Worm (Caenorhabditis elegans) whole organism, young adult: ENCODE measurements around the gene T20D4.3.

Experiments used
- B0035.1 ChIP-seq: sonication (generic microtip); optimal IDR thresholded peaks from 2 replicates; lab custom pipeline; 2016; ENCODE audit warnings: missing genetic modification characterization, mild to moderate bottlenecking, missing compliant biosample characterization, missing genotype, missing genetic modification reagents
- B0261.1 ChIP-seq: sonication (generic microtip); optimal IDR thresholded peaks from 2 replicates; lab custom pipeline; 2016; ENCODE audit warnings: mild to moderate bottlenecking, missing genetic modification characterization, moderate library complexity, missing compliant biosample characterization
- C06A6.2 ChIP-seq: fragments of 200-800 bp; sonication (Bioruptor generic); conservative IDR thresholded peaks from 2 replicates; pipeline ENCODE4 v1.3.6; 2022; ENCODE audit warnings: missing genetic modification characterization, missing compliant biosample characterization
- F10E7.11 ChIP-seq: sonication (generic microtip); optimal IDR thresholded peaks from 2 replicates; lab custom pipeline; 2017; ENCODE audit warnings: mild to moderate bottlenecking, missing genetic modification characterization, moderate library complexity, missing compliant biosample characterization
- F22D6.2 ChIP-seq: sonication (generic microtip); optimal IDR thresholded peaks from 2 replicates; lab custom pipeline; 2016; ENCODE audit warnings: mild to moderate bottlenecking, missing genetic modification characterization, missing compliant biosample characterization
- F39B2.1 ChIP-seq: fragments of 200-800 bp; sonication (Bioruptor generic); IDR thresholded peaks from 2 replicates; pipeline ENCODE4 v1.3.6; 2022; ENCODE audit warnings: missing genetic modification reagents, missing genetic modification characterization, missing compliant biosample characterization
- K11D2.4 ChIP-seq: fragments of 200-800 bp; sonication (Bioruptor generic); IDR thresholded peaks from 2 replicates; pipeline ENCODE4 v1.3.6; 2022; ENCODE audit warnings: missing genetic modification reagents, missing genetic modification characterization, missing compliant biosample characterization
- T07F8.4 ChIP-seq: sonication (generic microtip); optimal IDR thresholded peaks from 2 replicates; lab custom pipeline; 2016; ENCODE audit warnings: mild to moderate bottlenecking, missing genetic modification characterization, moderate library complexity, missing compliant biosample characterization
- Y95B8A.8 ChIP-seq: fragments of 200-800 bp; sonication (Bioruptor generic); IDR thresholded peaks from 2 replicates; pipeline ENCODE4 v1.3.6; 2022; ENCODE audit warnings: missing genetic modification reagents, missing genetic modification characterization, missing compliant biosample characterization
- ZK185.1 ChIP-seq: sonication (generic microtip); optimal IDR thresholded peaks from 2 replicates; lab custom pipeline; 2016; ENCODE audit warnings: mild to moderate bottlenecking, missing genetic modification characterization, missing compliant biosample characterization; ENCODE audit not compliant: poor library complexity, severe bottlenecking
- akir-1 ChIP-seq: fragments of 200-800 bp; sonication (Bioruptor generic); optimal IDR thresholded peaks from 2 replicates; lab custom pipeline; 2018; ENCODE audit warnings: mild to moderate bottlenecking, missing genetic modification characterization, moderate library complexity, missing compliant biosample characterization
- attf-3 ChIP-seq: fragments of 200-800 bp; sonication (Bioruptor generic); conservative IDR thresholded peaks from 2 replicates; pipeline ENCODE4 v1.3.6; 2022; ENCODE audit warnings: missing genetic modification reagents, missing genetic modification characterization, missing compliant biosample characterization
- ccch-3 ChIP-seq: fragments of 200-800 bp; sonication (Bioruptor generic); optimal IDR thresholded peaks from 2 replicates; lab custom pipeline; 2018; ENCODE audit warnings: mild to moderate bottlenecking, missing genetic modification characterization, missing compliant biosample characterization
- ceh-100 ChIP-seq: fragments of 200-800 bp; sonication (Bioruptor generic); IDR thresholded peaks from 2 replicates; pipeline ENCODE4 v1.3.6; 2022; ENCODE audit warnings: missing genetic modification reagents, missing genetic modification characterization, missing compliant biosample characterization
- ceh-58 ChIP-seq: fragments of 200-800 bp; sonication (Bioruptor generic); IDR thresholded peaks from 2 replicates; pipeline ENCODE4 v1.3.6; 2022; ENCODE audit warnings: missing genetic modification characterization, missing compliant biosample characterization
- him-1 ChIP-seq: sonication (generic microtip); optimal IDR thresholded peaks from 2 replicates; lab custom pipeline; 2016; ENCODE audit warnings: missing genotype, missing genetic modification reagents, missing genetic modification characterization, missing compliant biosample characterization
- hlh-26 ChIP-seq: fragments of 200-800 bp; sonication (Bioruptor generic); conservative IDR thresholded peaks from 2 replicates; pipeline ENCODE4 v1.3.6; 2022; ENCODE audit warnings: missing genetic modification reagents, missing genetic modification characterization, missing compliant biosample characterization
- hrde-1 ChIP-seq: sonication (generic microtip); optimal IDR thresholded peaks from 2 replicates; lab custom pipeline; 2016; ENCODE audit warnings: missing genetic modification characterization, mild to moderate bottlenecking, missing compliant biosample characterization, moderate library complexity, missing genotype, missing genetic modification reagents, borderline replicate concordance
- lir-1 ChIP-seq: fragments of 200-800 bp; sonication (Bioruptor generic); conservative IDR thresholded peaks from 2 replicates; pipeline ENCODE4 v1.3.6; 2022; ENCODE audit warnings: missing genetic modification reagents, missing genetic modification characterization, missing compliant biosample characterization
- madf-3 ChIP-seq: fragments of 200-800 bp; sonication (Bioruptor generic); IDR thresholded peaks from 2 replicates; pipeline ENCODE4 v1.3.6; 2022; ENCODE audit warnings: missing genetic modification reagents, missing genetic modification characterization, missing compliant biosample characterization
- nfya-1 ChIP-seq: sonication (generic microtip); optimal IDR thresholded peaks from 2 replicates; lab custom pipeline; 2017; ENCODE audit warnings: antibody characterized with exemption, missing compliant biosample characterization, missing genetic modification characterization, borderline replicate concordance; ENCODE audit not compliant: insufficient read depth
- nfya-2 ChIP-seq: fragments of 200-800 bp; sonication (Bioruptor generic); IDR thresholded peaks from 2 replicates; pipeline ENCODE4 v1.3.6; 2022; ENCODE audit warnings: missing genetic modification reagents, missing genetic modification characterization, missing compliant biosample characterization
- rec-8 ChIP-seq, 2 experiments: sonication (generic microtip); optimal IDR thresholded peaks; 2 replicates each; lab custom pipeline; 2016; ENCODE audit warnings: mild to moderate bottlenecking in 2 of 2, missing genetic modification characterization in 2 of 2, missing genetic modification reagents in 2 of 2, missing genotype in 2 of 2, missing biosample characterization in 1 of 2, missing compliant biosample characterization in 1 of 2, moderate library complexity in 1 of 2
- repo-1 ChIP-seq: sonication (generic microtip); optimal IDR thresholded peaks from 2 replicates; lab custom pipeline; 2017; ENCODE audit warnings: mild to moderate bottlenecking, missing genetic modification characterization, missing compliant biosample characterization
- snpc-1.1 ChIP-seq: sonication (generic microtip); optimal IDR thresholded peaks from 2 replicates; lab custom pipeline; 2017; ENCODE audit warnings: missing genetic modification characterization, mild to moderate bottlenecking, missing compliant biosample characterization, antibody characterized with exemption, moderate library complexity, missing genotype, missing genetic modification reagents; ENCODE audit not compliant: insufficient read depth
- tbx-9 ChIP-seq: sonication (generic microtip); optimal IDR thresholded peaks from 2 replicates; lab custom pipeline; 2016; ENCODE audit warnings: borderline replicate concordance, missing genetic modification characterization, inconsistent platforms, missing compliant biosample characterization
- zim-3 ChIP-seq: sonication (generic microtip); optimal IDR thresholded peaks from 2 replicates; lab custom pipeline; 2017; ENCODE audit warnings: mild to moderate bottlenecking, missing genetic modification characterization, moderate library complexity, missing compliant biosample characterization
- ztf-18 ChIP-seq: sonication (generic microtip); optimal IDR thresholded peaks from 2 replicates; lab custom pipeline; 2016; ENCODE audit warnings: missing genotype, mild to moderate bottlenecking, missing genetic modification characterization, missing compliant biosample characterization
- ztf-6 ChIP-seq: fragments of 200-800 bp; sonication (Bioruptor generic); IDR thresholded peaks from 2 replicates; pipeline ENCODE4 v1.3.6; 2022; ENCODE audit warnings: missing genetic modification reagents, missing genetic modification characterization, missing compliant biosample characterization

T20D4.3 gene

ce11 chrV:3426076-3426475, 8.0 kb downstream of the T20D4.3 start, which contains the start of gene srab-22:
srab-22 (plus strand) TSS chrV:3426376.
- TF ChIP-seq snpc-1.1 (no peak), rec-8 (tag; optimal IDR thresholded peaks at IDR 0.05; lab: Kevin White, UChicago) (no peak), ZK185.1 (no peak), hlh-26 (GFP tag; lab: Robert Waterston, UW) (no peak), zim-3 (no peak), hrde-1 (tag; lab: Kevin White, UChicago) (no peak), ztf-6 (no peak), lir-1 (no peak), nfya-2 (GFP tag; lab: Robert Waterston, UW) (no peak), attf-3 (GFP tag; lab: Robert Waterston, UW) (no peak)
- TF ChIP-seq, all 124 proteins: peak for 0

ce11 chrV:3428697-3429096, 10.7 kb downstream of the T20D4.3 start, which contains the start of gene srab-20:
srab-20 (plus strand) TSS chrV:3428997.
- no peak for TF ChIP-seq F22D6.2 (tag; lab: Kevin White, UChicago)

- TF ChIP-seq akir-1 (GFP tag; lab: Kevin White, UChicago) (no peak), madf-3 (0 out of 2 replicates have a peak, but pooled peaks have one; percentile 51)
These were observed 13.5 kb downstream of the T20D4.3 start, which contains the start of the genes T20D4.19 and srj-9 for ce11 chrV:3431535-3431990. T20D4.19 (minus strand) TSS chrV:3431635. srj-9 (plus strand) TSS chrV:3431940.

ce11 chrV:3442609-3443008, 24.6 kb downstream of the T20D4.3 start:
- TF ChIP-seq T07F8.4 (tag; lab: Kevin White, UChicago) (no peak), ztf-18 (no peak), K11D2.4 (no peak), B0035.1 (tag; lab: Kevin White, UChicago) (no peak)

- TF ChIP-seq tbx-9 (tag; lab: Kevin White, UChicago) (no peak), nfya-1 (tag; lab: Kevin White, UChicago) (no peak), ceh-58 (GFP tag; lab: Robert Waterston, UW) (no peak), F10E7.11 (no peak), ccch-3 (GFP tag; lab: Kevin White, UChicago) (no peak), repo-1 (tag; lab: Kevin White, UChicago) (no peak), ztf-18 (no peak), Y95B8A.8 (no peak), hrde-1 (tag; lab: Kevin White, UChicago) (no peak), C06A6.2 (GFP tag; lab: Robert Waterston, UW) (no peak), ceh-100 (GFP tag; lab: Robert Waterston, UW) (no peak), F39B2.1 (GFP tag; lab: Robert Waterston, UW) (no peak), B0261.1 (no peak), him-1 (tag; lab: Kevin White, UChicago) (no peak), K11D2.4 (no peak)
These were observed 26.7 kb downstream of the T20D4.3 start, which contains the start of gene cfz-2 for ce11 chrV:3444777-3445089. cfz-2 (minus strand) TSS chrV:3444877.
